Fruit fly (Drosophila melanogaster): ENCODE data around the gene CG14315.

The CG14315 gene

dm6 chr3R:18167416-18168237 lies 9.1 kb downstream of the CG14315 start, which contains the start of gene wrd:
TSS of gene wrd (plus strand) at chr3R:18167757.
- TF ChIP-seq CG15710 (tag; optimal IDR thresholded peaks at IDR 0.05) (peak; percentile 30), Ets98B (GFP tag; IDR thresholded peaks at IDR 0.05) (no peak), CG8159 (tag; optimal IDR thresholded peaks at IDR 0.05) (peak; percentile 43)

dm6 chr3R:18168398-18168797 lies 9.9 kb downstream of the CG14315 start:
- TF ChIP-seq Ets98B (GFP tag; IDR thresholded peaks at IDR 0.05) (peak; percentile 51), CG8159 (tag; optimal IDR thresholded peaks at IDR 0.05) (peak; percentile 27), CG15710 (tag; optimal IDR thresholded peaks at IDR 0.05) (peak; percentile 25), CG32121 (GFP tag; IDR thresholded peaks at IDR 0.05) (peak; percentile 44), CG14655 (GFP tag; optimal IDR thresholded peaks at IDR 0.05) (no peak), CG17806 (tag; optimal IDR thresholded peaks at IDR 0.05) (peak; percentile 2), fd96Ca (GFP tag; IDR thresholded peaks at IDR 0.05) (peak; percentile 54; the same call in 2 of the 3 replicates), CG4496 (GFP tag; IDR thresholded peaks at IDR 0.05) (0 out of 3 replicates have a peak, but pooled peaks have one; percentile 53), CG12605 (GFP tag; IDR thresholded peaks at IDR 0.05) (peak; percentile 88), Pif1A (GFP tag; optimal IDR thresholded peaks at IDR 0.05) (peak; percentile 33), CG8301 (tag; optimal IDR thresholded peaks at IDR 0.05) (no peak), CG13204 (GFP tag; optimal IDR thresholded peaks at IDR 0.05) (no peak), D1 (tag; optimal IDR thresholded peaks at IDR 0.05) (no peak), CG10348 (GFP tag; IDR thresholded peaks at IDR 0.05) (no peak), CG34367 (tag; optimal IDR thresholded peaks at IDR 0.05) (peak; percentile 21), rn (GFP tag; IDR thresholded peaks at IDR 0.05) (no peak), EcR (GFP tag; optimal IDR thresholded peaks at IDR 0.05) (peak; percentile 28)

- TF ChIP-seq CG8159 (tag; optimal IDR thresholded peaks at IDR 0.05) = peak; percentile 48
- no peak for TF ChIP-seq Pif1A (GFP tag; optimal IDR thresholded peaks at IDR 0.05)
- no peak for TF ChIP-seq CG15710 (tag; optimal IDR thresholded peaks at IDR 0.05)
- TF ChIP-seq CG4496 (GFP tag; IDR thresholded peaks at IDR 0.05) = no peak
- TF ChIP-seq gl (tag; optimal IDR thresholded peaks at IDR 0.05) = no peak
- TF ChIP-seq Ets98B (GFP tag; IDR thresholded peaks at IDR 0.05) = no peak
- peak; percentile 65 for TF ChIP-seq CG14655 (GFP tag; optimal IDR thresholded peaks at IDR 0.05)
- TF ChIP-seq CG17806 (tag; optimal IDR thresholded peaks at IDR 0.05) = peak; percentile 20
- peak; percentile 49 for TF ChIP-seq CG8301 (tag; optimal IDR thresholded peaks at IDR 0.05)
- no peak for TF ChIP-seq CG34367 (tag; optimal IDR thresholded peaks at IDR 0.05)
- no peak for TF ChIP-seq rn (GFP tag; IDR thresholded peaks at IDR 0.05)
- no peak for TF ChIP-seq CG32121 (GFP tag; IDR thresholded peaks at IDR 0.05)
- peak; percentile 31 for TF ChIP-seq Pif1B (GFP tag; optimal IDR thresholded peaks at IDR 0.05)
- peak; percentile 21 for TF ChIP-seq Snoo (tag; optimal IDR thresholded peaks at IDR 0.05)
- TF ChIP-seq CG13204 (GFP tag; optimal IDR thresholded peaks at IDR 0.05) = no peak
- peak; percentile 1 for TF ChIP-seq CG9948 (tag; optimal IDR thresholded peaks at IDR 0.05)
Measured at dm6 chr3R:18168929-18169350, 10.4 kb downstream of the CG14315 start.

- no peak for TF ChIP-seq CG12605 (GFP tag; IDR thresholded peaks at IDR 0.05)
- no peak for TF ChIP-seq fd96Ca (GFP tag; IDR thresholded peaks at IDR 0.05)
- no peak for TF ChIP-seq Snoo (tag; optimal IDR thresholded peaks at IDR 0.05)
- no peak for TF ChIP-seq Pif1B (GFP tag; optimal IDR thresholded peaks at IDR 0.05)
- no peak for TF ChIP-seq CG9948 (tag; optimal IDR thresholded peaks at IDR 0.05)
- no peak for TF ChIP-seq CG8159 (tag; optimal IDR thresholded peaks at IDR 0.05)
- no peak for TF ChIP-seq CG13204 (GFP tag; optimal IDR thresholded peaks at IDR 0.05)
- TF ChIP-seq CG4496 (GFP tag; IDR thresholded peaks at IDR 0.05) = no peak
- TF ChIP-seq CG17806 (tag; optimal IDR thresholded peaks at IDR 0.05) = no peak
- TF ChIP-seq CG8301 (tag; optimal IDR thresholded peaks at IDR 0.05) = no peak
- no peak for TF ChIP-seq D1 (tag; optimal IDR thresholded peaks at IDR 0.05)
- no peak for TF ChIP-seq EcR (GFP tag; optimal IDR thresholded peaks at IDR 0.05)
- no peak for TF ChIP-seq CG32121 (GFP tag; IDR thresholded peaks at IDR 0.05)
- no peak for TF ChIP-seq Pif1A (GFP tag; optimal IDR thresholded peaks at IDR 0.05)
- TF ChIP-seq rn (GFP tag; IDR thresholded peaks at IDR 0.05) = no peak
- TF ChIP-seq Ets98B (GFP tag; IDR thresholded peaks at IDR 0.05) = no peak
- no peak for TF ChIP-seq CG10348 (GFP tag; IDR thresholded peaks at IDR 0.05)
- TF ChIP-seq gl (tag; optimal IDR thresholded peaks at IDR 0.05) = no peak
- TF ChIP-seq CG14655 (GFP tag; optimal IDR thresholded peaks at IDR 0.05) = no peak
Measured at dm6 chr3R:18169982-18170531, 11.6 kb downstream of the CG14315 start.

DNA sequence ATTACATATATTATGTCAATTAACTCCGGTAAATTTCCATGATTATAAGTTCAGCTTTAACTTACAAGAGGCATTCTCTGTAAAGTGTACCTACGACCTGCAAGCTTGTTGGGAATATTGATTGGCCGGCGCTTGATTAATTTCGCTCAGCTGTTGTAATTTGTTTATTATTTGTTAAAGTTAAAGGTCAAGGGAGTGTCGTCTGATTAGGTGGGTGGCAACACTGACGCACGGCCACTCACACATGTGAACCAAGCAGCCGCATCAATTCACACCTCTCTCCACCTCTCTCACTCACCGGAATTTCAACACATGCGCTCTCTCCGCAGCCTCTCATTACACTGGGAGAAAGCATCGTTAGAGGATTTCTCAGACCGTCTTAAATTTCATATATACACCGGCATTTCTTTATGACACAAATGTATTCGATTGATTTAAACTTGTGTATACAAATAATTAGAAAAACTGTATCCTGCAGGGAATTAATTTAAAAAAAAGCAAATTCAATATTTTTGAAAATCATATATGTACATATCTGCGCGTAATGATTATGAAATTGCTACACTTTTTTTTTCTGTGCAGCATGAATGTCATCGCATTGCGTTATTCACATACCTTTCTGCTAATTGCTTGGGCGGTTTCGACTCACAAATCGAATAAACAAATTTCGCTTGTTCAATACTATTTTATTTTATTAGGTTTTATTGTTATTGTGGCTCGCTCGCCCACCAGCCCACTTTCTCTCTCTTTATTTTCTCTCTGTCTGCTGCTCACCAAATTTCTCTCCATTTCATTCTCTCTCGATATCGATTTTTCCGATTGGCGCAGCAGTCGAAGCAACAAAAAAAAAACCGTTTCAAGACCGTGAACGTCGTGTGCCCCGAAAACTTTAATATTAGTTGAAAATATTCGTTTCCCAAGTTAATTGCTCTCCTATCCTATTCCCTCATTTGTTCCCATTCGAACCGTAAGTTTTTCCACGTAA lies 13.8 kb downstream of the CG14315 start:
- TF ChIP-seq fd96Ca (GFP tag; IDR thresholded peaks at IDR 0.05) = 0 out of 3 replicates have a peak, but pooled peaks have one; percentile 58
- TF ChIP-seq Ets98B (GFP tag; IDR thresholded peaks at IDR 0.05) = peak; percentile 62
- TF ChIP-seq Pif1A (GFP tag; optimal IDR thresholded peaks at IDR 0.05) = no peak
- no peak for TF ChIP-seq EcR (GFP tag; optimal IDR thresholded peaks at IDR 0.05)
- TF ChIP-seq CG9948 (tag; optimal IDR thresholded peaks at IDR 0.05) = peak; percentile 73
- TF ChIP-seq CG10348 (GFP tag; IDR thresholded peaks at IDR 0.05) = no peak; the same call in 1 of the 2 replicates
- TF ChIP-seq CG34367 (tag; optimal IDR thresholded peaks at IDR 0.05) = no peak
- TF ChIP-seq gl (tag; optimal IDR thresholded peaks at IDR 0.05) = no peak
- TF ChIP-seq Snoo (tag; optimal IDR thresholded peaks at IDR 0.05) = peak; percentile 71
- TF ChIP-seq CG32121 (GFP tag; IDR thresholded peaks at IDR 0.05) = peak; percentile 78
- TF ChIP-seq CG8159 (tag; optimal IDR thresholded peaks at IDR 0.05) = peak; percentile 80
- TF ChIP-seq CG14655 (GFP tag; optimal IDR thresholded peaks at IDR 0.05) = no peak
- no peak for TF ChIP-seq D1 (tag; optimal IDR thresholded peaks at IDR 0.05)
- TF ChIP-seq CG15710 (tag; optimal IDR thresholded peaks at IDR 0.05) = peak; percentile 65
- no peak for TF ChIP-seq CG13204 (GFP tag; optimal IDR thresholded peaks at IDR 0.05)
- TF ChIP-seq Pif1B (GFP tag; optimal IDR thresholded peaks at IDR 0.05) = peak; percentile 56
- peak; percentile 85 for TF ChIP-seq CG8301 (tag; optimal IDR thresholded peaks at IDR 0.05)
- TF ChIP-seq CG17806 (tag; optimal IDR thresholded peaks at IDR 0.05) = peak; percentile 63
- peak; percentile 70 for TF ChIP-seq CG12605 (GFP tag; IDR thresholded peaks at IDR 0.05)
- TF ChIP-seq rn (GFP tag; IDR thresholded peaks at IDR 0.05) = 0 out of 2 replicates have a peak, but pooled peaks have one; percentile 26
- TF ChIP-seq CG4496 (GFP tag; IDR thresholded peaks at IDR 0.05) = peak; percentile 79
